Worm (Caenorhabditis elegans): ENCODE data around the gene bath-10.

- TF ChIP-seq zag-1 (tag; optimal IDR thresholded peaks at IDR 0.05) (no peak), skn-1 (tag; optimal IDR thresholded peaks at IDR 0.05) (no peak)
These were observed 41.6 kb downstream of the bath-10 start, which contains the start of gene nep-6 for ce11 chrII:3416528-3416927.

All from whole organism, L1 larva.